Worm (Caenorhabditis elegans) whole organism, young adult: ENCODE results near the gene K10H10.9.

Experiments
- B0019.2 ChIP-seq: fragments of 200-800 bp; sonication (Bioruptor generic); conservative IDR thresholded peaks from 2 replicates; pipeline ENCODE4 v1.3.6; 2022; ENCODE audit warnings: missing genetic modification reagents, missing genetic modification characterization, missing compliant biosample characterization
- B0336.3 ChIP-seq: fragments of 200-800 bp; sonication (Bioruptor generic); IDR thresholded peaks from 2 replicates; pipeline ENCODE4 v1.3.6; 2022; ENCODE audit warnings: missing genetic modification characterization, missing compliant biosample characterization
- C17E4.6 ChIP-seq: fragments of 200-800 bp; sonication (Bioruptor generic); IDR thresholded peaks from 2 replicates; pipeline ENCODE4 v1.3.6; 2022; ENCODE audit warnings: missing genetic modification reagents, missing genetic modification characterization, missing compliant biosample characterization
- D2030.7 ChIP-seq: fragments of 200-800 bp; sonication (Bioruptor generic); IDR thresholded peaks from 2 replicates; pipeline ENCODE4 v1.3.6; 2022; ENCODE audit warnings: missing genetic modification reagents, missing genetic modification characterization, missing compliant biosample characterization
- F22D6.2 ChIP-seq: sonication (generic microtip); optimal IDR thresholded peaks from 2 replicates; lab custom pipeline; 2016; ENCODE audit warnings: mild to moderate bottlenecking, missing genetic modification characterization, missing compliant biosample characterization
- F23B12.7 ChIP-seq: sonication (generic microtip); optimal IDR thresholded peaks from 2 replicates; lab custom pipeline; 2017; ENCODE audit warnings: missing genetic modification characterization, mild to moderate bottlenecking, missing compliant biosample characterization, antibody characterized with exemption, moderate library complexity; ENCODE audit not compliant: insufficient read depth
- Y79H2A.3 ChIP-seq: fragments of 200-800 bp; sonication (Bioruptor generic); conservative IDR thresholded peaks from 2 replicates; pipeline ENCODE4 v1.3.6; 2022; ENCODE audit warnings: missing genetic modification reagents, missing genetic modification characterization, missing compliant biosample characterization
- Y95B8A.8 ChIP-seq: fragments of 200-800 bp; sonication (Bioruptor generic); IDR thresholded peaks from 2 replicates; pipeline ENCODE4 v1.3.6; 2022; ENCODE audit warnings: missing genetic modification reagents, missing genetic modification characterization, missing compliant biosample characterization
- atf-7 ChIP-seq: sonication (generic microtip); optimal IDR thresholded peaks from 2 replicates; lab custom pipeline; 2017; ENCODE audit warnings: mild to moderate bottlenecking, missing genetic modification characterization, missing compliant biosample characterization
- bed-1 ChIP-seq: fragments of 200-800 bp; sonication (Bioruptor generic); IDR thresholded peaks from 2 replicates; pipeline ENCODE4 v1.3.6; 2022; ENCODE audit warnings: missing genetic modification reagents, missing genetic modification characterization, missing compliant biosample characterization
- bed-2 ChIP-seq: fragments of 200-800 bp; sonication (Bioruptor generic); IDR thresholded peaks from 2 replicates; pipeline ENCODE4 v1.3.6; 2022; ENCODE audit warnings: missing genetic modification reagents, missing genetic modification characterization, missing compliant biosample characterization
- ccch-3 ChIP-seq: fragments of 200-800 bp; sonication (Bioruptor generic); optimal IDR thresholded peaks from 2 replicates; lab custom pipeline; 2018; ENCODE audit warnings: mild to moderate bottlenecking, missing genetic modification characterization, missing compliant biosample characterization
- cebp-1 ChIP-seq, 2 experiments: fragments of 200-800 bp in 1 of 2; sonication (Bioruptor generic) in 1 of 2; sonication (generic microtip) in 1 of 2; IDR thresholded peaks in 1 of 2; optimal IDR thresholded peaks in 1 of 2; 2 replicates each; pipeline versions ENCODE4 v1.3.6 to Lab custom; 2017 to 2022; ENCODE audit warnings: missing compliant biosample characterization in 2 of 2, missing genetic modification characterization in 2 of 2, mild to moderate bottlenecking in 1 of 2, missing genetic modification reagents in 1 of 2, moderate library complexity in 1 of 2
- ceh-58 ChIP-seq: fragments of 200-800 bp; sonication (Bioruptor generic); IDR thresholded peaks from 2 replicates; pipeline ENCODE4 v1.3.6; 2022; ENCODE audit warnings: missing genetic modification characterization, missing compliant biosample characterization
- dpl-1 ChIP-seq: fragments of 150-350 bp; optimal IDR thresholded peaks from 2 replicates; lab custom pipeline; 2014; ENCODE audit warnings: missing biosample characterization, missing genetic modification reagents, missing genetic modification characterization
- egrh-3 ChIP-seq: fragments of 200-800 bp; sonication (Bioruptor generic); IDR thresholded peaks from 2 replicates; pipeline ENCODE4 v1.3.6; 2022; ENCODE audit warnings: missing genetic modification reagents, missing genetic modification characterization, missing compliant biosample characterization
- fkh-3 ChIP-seq: sonication (generic microtip); optimal IDR thresholded peaks from 2 replicates; lab custom pipeline; 2016; ENCODE audit warnings: mild to moderate bottlenecking, missing genetic modification characterization, missing compliant biosample characterization
- hmg-1.2 ChIP-seq: fragments of 200-800 bp; sonication (Bioruptor generic); IDR thresholded peaks from 2 replicates; pipeline ENCODE4 v1.3.6; 2022; ENCODE audit warnings: missing genetic modification reagents, missing genetic modification characterization, missing compliant biosample characterization
- hmg-20 ChIP-seq: fragments of 200-800 bp; sonication (Bioruptor generic); IDR thresholded peaks from 2 replicates; pipeline ENCODE4 v1.3.6; 2022; ENCODE audit warnings: missing genetic modification reagents, missing genetic modification characterization, missing compliant biosample characterization
- let-607 ChIP-seq, 2 experiments: fragments of 200-800 bp in 1 of 2; sonication (Bioruptor generic) in 1 of 2; sonication (generic microtip) in 1 of 2; optimal IDR thresholded peaks; 2 replicates each; lab custom pipeline; 2016 to 2018; ENCODE audit warnings: mild to moderate bottlenecking in 2 of 2, missing compliant biosample characterization in 2 of 2, missing genetic modification characterization in 2 of 2, moderate library complexity in 2 of 2, missing genotype in 1 of 2
- mel-28 ChIP-seq: sonication (generic microtip); optimal IDR thresholded peaks from 2 replicates; lab custom pipeline; 2016; ENCODE audit warnings: borderline replicate concordance, mild to moderate bottlenecking, missing genetic modification characterization, missing compliant biosample characterization
- mes-4 ChIP-seq: sonication (generic microtip); optimal IDR thresholded peaks from 2 replicates; lab custom pipeline; 2016; ENCODE audit warnings: missing genotype, missing genetic modification characterization, missing compliant biosample characterization
- mxl-1 ChIP-seq: sonication (generic microtip); optimal IDR thresholded peaks from 2 replicates; lab custom pipeline; 2016; ENCODE audit warnings: missing genetic modification characterization, missing compliant biosample characterization
- nhr-80 ChIP-seq: sonication (generic microtip); optimal IDR thresholded peaks from 2 replicates; lab custom pipeline; 2016; ENCODE audit warnings: missing genetic modification characterization, missing compliant biosample characterization
- nhr-90 ChIP-seq: sonication (generic microtip); optimal IDR thresholded peaks from 2 replicates; lab custom pipeline; 2016; ENCODE audit warnings: missing genotype, mild to moderate bottlenecking, missing genetic modification characterization, missing compliant biosample characterization
- pbrm-1 ChIP-seq: fragments of 200-800 bp; sonication (Bioruptor generic); IDR thresholded peaks from 2 replicates; pipeline ENCODE4 v1.3.6; 2022; ENCODE audit warnings: missing genetic modification reagents, missing genetic modification characterization, missing compliant biosample characterization
- rec-8 ChIP-seq, 2 experiments: sonication (generic microtip); optimal IDR thresholded peaks; 2 replicates each; lab custom pipeline; 2016; ENCODE audit warnings: mild to moderate bottlenecking in 2 of 2, missing genetic modification characterization in 2 of 2, missing genetic modification reagents in 2 of 2, missing genotype in 2 of 2, missing biosample characterization in 1 of 2, missing compliant biosample characterization in 1 of 2, moderate library complexity in 1 of 2
- rpc-1 ChIP-seq, 2 experiments: fragments of 150-350 bp in 1 of 2; sonication (generic microtip) in 1 of 2; optimal IDR thresholded peaks; 2 replicates each; lab custom pipeline; 2014 to 2018; ENCODE audit warnings: missing biosample characterization in 1 of 2, missing genetic modification characterization in 1 of 2, missing genetic modification reagents in 1 of 2, missing genotype in 1 of 2
- sea-2 ChIP-seq: fragments of 200-800 bp; sonication (Bioruptor generic); IDR thresholded peaks from 2 replicates; pipeline ENCODE4 v1.3.6; 2022; ENCODE audit warnings: missing genetic modification characterization, missing compliant biosample characterization
- snpc-3.4 ChIP-seq: sonication (generic microtip); optimal IDR thresholded peaks from 2 replicates; lab custom pipeline; 2017; ENCODE audit warnings: missing genetic modification characterization, mild to moderate bottlenecking, missing compliant biosample characterization, antibody characterized with exemption, moderate library complexity, missing genotype, missing genetic modification reagents
- snpc-4 ChIP-seq, 5 experiments: fragments of 150-350 bp in 1 of 5; sonication (generic microtip) in 4 of 5; optimal IDR thresholded peaks; 2 replicates each; lab custom pipeline; 2014 to 2018; ENCODE audit warnings: missing genetic modification characterization in 5 of 5, missing biosample characterization in 3 of 5, antibody characterized with exemption in 2 of 5, mild to moderate bottlenecking in 2 of 5, missing compliant biosample characterization in 2 of 5, missing genotype in 2 of 5, moderate library complexity in 2 of 5, missing genetic modification reagents in 1 of 5
- sptf-2 ChIP-seq: fragments of 200-800 bp; sonication (Bioruptor generic); optimal IDR thresholded peaks from 2 replicates; lab custom pipeline; 2018; ENCODE audit warnings: mild to moderate bottlenecking, missing genetic modification characterization, missing compliant biosample characterization
- tbp1 ChIP-seq: fragments of 200-800 bp; sonication (Bioruptor generic); optimal IDR thresholded peaks from 2 replicates; lab custom pipeline; 2018; ENCODE audit warnings: mild to moderate bottlenecking, missing genetic modification characterization, missing compliant biosample characterization
- zfh-2 ChIP-seq: fragments of 200-800 bp; sonication (Bioruptor generic); conservative IDR thresholded peaks from 2 replicates; pipeline ENCODE4 v1.3.6; 2022; ENCODE audit warnings: missing genetic modification reagents, missing genetic modification characterization, missing compliant biosample characterization
- ztf-25 ChIP-seq: fragments of 200-800 bp; sonication (Bioruptor generic); IDR thresholded peaks from 2 replicates; pipeline ENCODE4 v1.3.6; 2022; ENCODE audit warnings: missing genetic modification reagents, missing genetic modification characterization, missing compliant biosample characterization
- ztf-26 ChIP-seq: sonication (generic microtip); optimal IDR thresholded peaks from 2 replicates; lab custom pipeline; 2017; ENCODE audit warnings: missing genetic modification characterization, missing compliant biosample characterization
- ztf-3 ChIP-seq: fragments of 200-800 bp; sonication (Bioruptor generic); optimal IDR thresholded peaks from 2 replicates; lab custom pipeline; 2018; ENCODE audit warnings: mild to moderate bottlenecking, missing genetic modification characterization, missing compliant biosample characterization

The K10H10.9 gene

DNA sequence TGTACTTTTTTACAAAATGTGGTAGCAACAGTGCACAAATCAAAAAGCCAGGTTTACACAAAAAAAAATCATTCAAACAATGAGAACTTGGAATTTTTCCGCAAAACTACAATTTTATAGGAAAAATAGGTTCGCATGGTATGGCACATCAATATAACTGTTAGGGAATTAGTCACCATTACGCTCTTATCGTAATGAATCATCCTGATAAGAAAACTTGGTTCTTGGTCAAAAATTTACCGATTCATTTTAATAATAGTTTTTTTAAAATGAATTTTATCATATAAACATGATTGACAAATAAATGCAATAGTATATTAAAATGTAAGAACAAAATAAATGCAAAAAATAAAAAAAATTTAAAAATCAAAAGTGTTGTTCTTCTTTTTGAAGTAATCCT, 25.6 kb upstream of the K10H10.9 start:
- TF ChIP-seq tbp1 (GFP tag; lab: Kevin White, UChicago) (no peak), dpl-1 (GFP tag; lab: Kevin White, UChicago) (no peak), ztf-25 (no peak), F22D6.2 (tag; lab: Kevin White, UChicago) (no peak), zfh-2 (GFP tag; lab: Robert Waterston, UW) (no peak), Y79H2A.3 (GFP tag; lab: Robert Waterston, UW) (no peak), fkh-3 (tag; lab: Kevin White, UChicago) (no peak), pbrm-1 (GFP tag; lab: Robert Waterston, UW) (no peak), Y95B8A.8 (GFP tag; lab: Robert Waterston, UW) (no peak), mes-4 (tag; lab: Kevin White, UChicago) (no peak), sptf-2 (no peak), egrh-3 (no peak), ccch-3 (no peak)

DNA sequence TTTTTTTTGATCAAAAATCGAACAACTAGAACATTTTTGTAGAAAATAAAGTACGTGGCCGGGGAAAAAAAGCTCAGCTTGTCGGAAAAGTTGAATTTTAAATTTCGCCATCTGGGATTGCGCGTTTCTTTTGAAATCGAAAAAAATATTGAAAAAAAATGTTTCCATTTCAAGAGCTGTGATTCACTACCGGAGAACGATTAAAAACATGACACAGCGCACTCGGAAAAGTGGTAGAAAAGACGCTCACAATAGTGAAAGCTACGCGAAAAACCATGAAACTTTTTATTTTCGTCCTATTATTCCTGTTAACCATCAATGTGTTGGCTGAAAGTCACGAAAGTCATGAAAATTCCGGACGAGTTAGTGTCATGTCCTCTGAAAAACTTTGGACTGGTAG, 22.8 kb upstream of the K10H10.9 start, which contains the start of the genes clec-147 and C04H5.7:
Gene clec-147 (minus strand): TSS at position 101 of the 400 bp plus-strand sequence.
Gene C04H5.7 (plus strand): TSS at position 219 of the 400 bp plus-strand sequence.
- TF ChIP-seq rec-8 (tag; optimal IDR thresholded peaks at IDR 0.05; lab: Kevin White, UChicago) (no peak), ztf-26 (no peak), B0019.2 (GFP tag; lab: Robert Waterston, UW) (no peak), bed-1 (GFP tag; lab: Robert Waterston, UW) (no peak), F23B12.7 (tag; lab: Kevin White, UChicago) (no peak), atf-7 (no peak), cebp-1 (GFP tag; IDR thresholded peaks at IDR 0.05; lab: Robert Waterston, UW) (no peak), cebp-1 (tag; optimal IDR thresholded peaks at IDR 0.05; lab: Kevin White, UChicago) (no peak), snpc-4 (GFP tag; optimal IDR thresholded peaks at IDR 0.05; lab: Kevin White, UChicago) (no peak), snpc-4 (tag; optimal IDR thresholded peaks at IDR 0.05; lab: Kevin White, UChicago) (no peak), C17E4.6 (no peak), mxl-1 (tag; lab: Kevin White, UChicago) (no peak), bed-2 (no peak), D2030.7 (no peak), mes-4 (tag; lab: Kevin White, UChicago) (no peak), B0336.3 (GFP tag; lab: Robert Waterston, UW) (no peak), hmg-20 (GFP tag; lab: Robert Waterston, UW) (no peak), nhr-80 (no peak), Y79H2A.3 (GFP tag; lab: Robert Waterston, UW) (no peak)

DNA sequence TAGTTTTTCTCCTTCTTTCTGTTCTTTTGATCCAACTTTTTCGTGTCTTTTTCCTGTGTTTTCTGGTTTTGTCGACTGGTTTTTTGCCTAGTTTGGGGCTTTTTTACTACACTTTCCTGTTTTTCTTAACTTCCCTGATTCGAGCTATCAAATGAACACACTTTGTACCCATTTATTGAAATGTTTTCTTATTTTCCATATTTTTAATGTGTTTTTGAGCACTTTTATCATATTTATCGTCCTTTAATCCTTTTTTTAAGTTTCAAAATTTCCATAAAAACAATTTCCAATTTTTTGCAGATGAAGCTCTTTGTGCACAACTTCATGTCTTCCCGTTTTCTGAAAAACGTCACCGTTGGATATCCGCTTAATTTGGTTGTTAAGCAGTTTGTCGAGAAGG, 19.1 kb upstream of the K10H10.9 start, which contains the start of gene C04H5.1:
Gene C04H5.1 (plus strand): TSS at position 301 of the 400 bp plus-strand sequence.
- no peak for TF ChIP-seq snpc-3.4 (tag; lab: Kevin White, UChicago)
- TF ChIP-seq D2030.7 = no peak
- TF ChIP-seq pbrm-1 (GFP tag; lab: Robert Waterston, UW) = no peak
- TF ChIP-seq ztf-3 (GFP tag; lab: Kevin White, UChicago) = no peak
- TF ChIP-seq bed-2 = no peak
- TF ChIP-seq bed-1 (GFP tag; lab: Robert Waterston, UW) = no peak
- TF ChIP-seq rpc-1 (optimal IDR thresholded peaks at IDR 0.05; lab: Kevin White, UChicago) = no peak
- TF ChIP-seq rpc-1 (tag; optimal IDR thresholded peaks at IDR 0.05; lab: Kevin White, UChicago) = no peak
- TF ChIP-seq sea-2 (GFP tag; lab: Robert Waterston, UW) = no peak
- no peak for TF ChIP-seq nhr-90 (tag; lab: Kevin White, UChicago)
- no peak for TF ChIP-seq hmg-1.2
- no peak for TF ChIP-seq mel-28
- TF ChIP-seq ceh-58 (GFP tag; lab: Robert Waterston, UW) = no peak
- no peak for TF ChIP-seq let-607 (tag; optimal IDR thresholded peaks at IDR 0.05; lab: Kevin White, UChicago)
